Worm (Caenorhabditis elegans): Measurements from ENCODE around the gene nhr-114.

nhr-114 gene

DNA sequence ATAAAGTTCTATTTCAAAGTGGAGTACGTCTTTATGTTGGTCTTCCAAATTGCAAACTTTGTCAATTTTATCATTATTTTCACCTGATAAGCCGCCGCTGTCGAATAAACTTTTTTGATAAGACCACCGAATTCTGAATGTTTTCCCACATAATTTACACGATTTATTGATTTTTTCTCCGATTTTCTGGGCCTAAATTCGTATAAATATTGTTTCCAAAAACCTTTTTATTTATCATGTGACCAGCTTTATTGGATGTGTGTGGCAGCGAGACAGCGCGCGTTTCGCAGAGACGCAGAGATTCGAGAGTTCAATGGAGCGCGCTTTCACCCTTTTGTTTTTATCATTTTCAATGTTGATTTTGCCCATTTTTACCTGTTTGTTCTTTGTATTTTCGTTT is 44.0 kb upstream of the nhr-114 start (continued):
- TF ChIP-seq mdl-1 (tag; optimal IDR thresholded peaks at IDR 0.05): peak in 1 of 2 experiments; percentile 33

ce11 chrV:4144205-4144604 is 42.8 kb upstream of the nhr-114 start, which contains the start of gene Y45G5AL.1:
Y45G5AL.1 (plus strand) TSS chrV:4144505.
- TF ChIP-seq nhr-237 (tag; optimal IDR thresholded peaks at IDR 0.05) (no peak), R02D3.7 (tag; optimal IDR thresholded peaks at IDR 0.05) (no peak), mdl-1 (tag; optimal IDR thresholded peaks at IDR 0.05) (no peak), nhr-11 (tag; optimal IDR thresholded peaks at IDR 0.05) (no peak), nhr-129 (tag; optimal IDR thresholded peaks at IDR 0.05) (no peak), lin-11 (tag; optimal IDR thresholded peaks at IDR 0.05) (no peak), sma-3 (GFP tag; optimal IDR thresholded peaks at IDR 0.05) (no peak), ceh-16 (tag; optimal IDR thresholded peaks at IDR 0.05) (no peak), peb-1 (tag; optimal IDR thresholded peaks at IDR 0.05) (no peak), lin-39 (tag; optimal IDR thresholded peaks at IDR 0.05) (no peak), unc-39 (tag; optimal IDR thresholded peaks at IDR 0.05) (no peak), unc-62 (GFP tag; optimal IDR thresholded peaks at IDR 0.05) (no peak), gmeb-1 (tag; optimal IDR thresholded peaks at IDR 0.05) (no peak)

DNA sequence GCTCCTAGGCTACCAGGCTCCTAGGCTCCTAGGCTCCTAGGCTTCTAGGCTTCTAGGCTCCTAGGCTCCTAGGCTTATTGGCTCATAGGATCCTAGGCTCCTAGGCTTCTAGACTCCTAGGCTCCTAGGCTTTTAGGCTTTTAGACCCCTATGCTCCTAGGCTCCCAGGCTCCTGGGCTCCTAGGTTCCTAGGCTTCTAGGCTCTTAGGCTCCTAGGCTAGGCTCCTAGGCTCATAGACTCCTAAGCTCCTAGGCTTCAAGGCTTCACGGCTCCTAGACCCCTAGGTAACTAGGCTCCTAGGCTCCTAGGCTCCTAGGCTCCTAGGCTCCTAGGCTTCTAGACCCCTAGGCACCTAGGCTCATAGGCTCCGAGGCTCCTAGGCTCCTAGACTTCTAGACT is 35.6 kb upstream of the nhr-114 start:
- no peak for TF ChIP-seq ztf-11 (tag; optimal IDR thresholded peaks at IDR 0.05)
- TF ChIP-seq nhr-25 (tag; optimal IDR thresholded peaks at IDR 0.05): no peak
- no peak for TF ChIP-seq ceh-16 (tag; optimal IDR thresholded peaks at IDR 0.05)

DNA sequence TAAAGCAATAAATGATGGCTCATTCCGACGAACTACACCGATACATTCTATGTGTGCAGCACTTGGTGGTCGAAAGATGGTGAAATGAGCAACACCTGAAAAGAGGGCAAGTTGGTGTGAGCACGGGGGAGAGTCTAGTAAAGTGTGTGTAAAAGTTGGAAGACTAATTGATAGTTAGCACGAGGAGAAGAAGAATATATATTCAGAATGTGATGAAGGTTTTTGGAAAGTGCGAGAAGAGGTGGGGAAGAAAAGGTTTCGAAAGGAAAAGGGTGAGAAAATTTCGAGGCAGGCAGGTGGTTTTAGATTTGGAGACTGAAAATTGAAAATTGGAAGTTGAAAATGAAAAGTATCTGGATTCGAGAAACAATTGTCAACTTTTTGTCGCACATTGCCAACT is 34.8 kb upstream of the nhr-114 start, which contains the start of gene Y45G5AM.6:
Gene Y45G5AM.6 (minus strand): TSS at position 101 of the 400 bp plus-strand sequence.
- no peak for TF ChIP-seq ztf-1 (GFP tag; conservative IDR thresholded peaks at IDR 0.05)
- no peak for TF ChIP-seq nhr-6 (tag; optimal IDR thresholded peaks at IDR 0.05)
- TF ChIP-seq zag-1 (tag; optimal IDR thresholded peaks at IDR 0.05): no peak
- TF ChIP-seq nhr-129 (tag; optimal IDR thresholded peaks at IDR 0.05): no peak
- no peak for TF ChIP-seq nhr-237 (tag; optimal IDR thresholded peaks at IDR 0.05)
- TF ChIP-seq ZK546.5 (tag; optimal IDR thresholded peaks at IDR 0.05): no peak
- no peak for TF ChIP-seq nhr-21 (tag; optimal IDR thresholded peaks at IDR 0.05)
- no peak for TF ChIP-seq sma-3 (GFP tag; optimal IDR thresholded peaks at IDR 0.05)
- TF ChIP-seq lsy-2 (tag; optimal IDR thresholded peaks at IDR 0.05): no peak
- no peak for TF ChIP-seq Y55F3AM.14 (GFP tag; optimal IDR thresholded peaks at IDR 0.05)
- no peak for TF ChIP-seq lin-13 (GFP tag; optimal IDR thresholded peaks at IDR 0.05)
- TF ChIP-seq ztf-4 (tag; optimal IDR thresholded peaks at IDR 0.05): no peak
- no peak for TF ChIP-seq ceh-16 (tag; optimal IDR thresholded peaks at IDR 0.05)
- TF ChIP-seq alr-1 (tag; optimal IDR thresholded peaks at IDR 0.05): no peak
- no peak for TF ChIP-seq nhr-10 (tag; optimal IDR thresholded peaks at IDR 0.05)
- no peak for TF ChIP-seq snpc-4 (tag; optimal IDR thresholded peaks at IDR 0.05)
- TF ChIP-seq sem-4 (tag; optimal IDR thresholded peaks at IDR 0.05): no peak
- no peak for TF ChIP-seq crh-2 (tag; optimal IDR thresholded peaks at IDR 0.05)

ce11 chrV:4157291-4157690 is 29.7 kb upstream of the nhr-114 start:
- TF ChIP-seq F13H6.1 (tag; optimal IDR thresholded peaks at IDR 0.05) (peak; percentile 85), lsy-2 (tag; optimal IDR thresholded peaks at IDR 0.05) (peak in 1 of 2 experiments; percentile 48), egl-27 (tag; optimal IDR thresholded peaks at IDR 0.05) (no peak), nhr-12 (tag; optimal IDR thresholded peaks at IDR 0.05) (no peak), aly-2 (tag; optimal IDR thresholded peaks at IDR 0.05) (no peak), C34F6.9 (tag; optimal IDR thresholded peaks at IDR 0.05) (peak; percentile 39), ztf-4 (tag; optimal IDR thresholded peaks at IDR 0.05) (peak; percentile 34), sma-9 (GFP tag; optimal IDR thresholded peaks at IDR 0.05) (peak; percentile 48), sma-9 (tag; optimal IDR thresholded peaks at IDR 0.05) (no peak), nhr-129 (tag; optimal IDR thresholded peaks at IDR 0.05) (peak; percentile 66), skn-1 (tag; optimal IDR thresholded peaks at IDR 0.05) (no peak)
